Worm (Caenorhabditis elegans) whole organism, L4/young adult: Measurements from ENCODE around the gene F56D6.14.
"Not testable (repeated sequence)": the region's sequence is repeated elsewhere in the genome, so short reads cannot be mapped to it uniquely, and the experiment has no call there.

Experiments
- W03F9.2 ChIP-seq: fragments of 150-350 bp; optimal IDR thresholded peaks from 2 replicates; lab custom pipeline; 2014; ENCODE audit warnings: missing biosample characterization, missing genetic modification characterization
- dao-5 ChIP-seq: sonication (generic microtip); optimal IDR thresholded peaks from 2 replicates; lab custom pipeline; 2016; ENCODE audit warnings: missing genotype, missing genetic modification characterization, moderate library complexity, missing compliant biosample characterization
- him-1 ChIP-seq: sonication (generic microtip); optimal IDR thresholded peaks from 2 replicates; lab custom pipeline; 2016; ENCODE audit warnings: missing genotype, missing genetic modification reagents, missing genetic modification characterization, missing compliant biosample characterization

F56D6.14 gene

DNA sequence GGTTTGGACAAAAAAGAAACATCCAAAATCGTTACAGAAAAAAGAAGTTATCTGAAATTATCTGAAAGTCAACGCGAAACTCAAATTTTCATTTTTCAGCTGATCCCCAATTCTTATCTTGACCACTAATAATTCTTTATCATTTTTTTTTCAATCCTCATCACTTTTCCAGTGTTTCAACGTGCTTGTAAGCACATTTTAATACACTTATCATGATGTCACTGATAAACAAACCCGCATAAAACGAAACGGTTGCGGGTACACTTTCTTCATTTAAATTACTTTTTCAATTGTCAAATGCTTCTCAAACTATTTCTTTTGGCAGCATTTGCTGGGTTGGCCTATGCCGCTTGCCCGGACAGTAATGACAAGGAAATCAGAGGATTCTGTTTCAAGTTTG is 4.4 kb downstream of the F56D6.14 start, which contains the start of gene clec-67:
Gene clec-67 (plus strand): TSS at position 268 of the 400 bp plus-strand sequence.
- TF ChIP-seq him-1 (tag; lab: Kevin White, UChicago) (no peak), W03F9.2 (tag; lab: Kevin White, UChicago) (no peak), dao-5 (tag; lab: Kevin White, UChicago) (no peak)

DNA sequence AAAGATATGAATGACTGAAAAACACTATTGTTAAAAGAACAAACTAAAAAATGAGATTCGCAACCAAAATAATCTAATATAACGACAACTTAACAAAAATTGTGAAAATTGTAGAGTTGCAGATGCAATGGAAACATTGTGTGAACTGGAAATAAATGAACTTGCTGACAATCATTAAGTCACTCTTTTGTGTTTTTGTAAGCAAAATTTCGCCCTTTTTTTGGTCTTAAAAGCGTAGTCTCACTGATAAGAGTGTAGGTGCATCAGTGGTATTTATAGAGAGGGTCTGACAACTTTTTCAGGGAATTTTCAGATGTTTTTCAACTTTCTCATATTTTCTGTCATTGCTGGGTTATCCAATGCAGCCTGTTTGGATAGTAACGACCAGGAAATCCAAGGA is 8.6 kb downstream of the F56D6.14 start, which contains the start of gene clec-68:
Gene clec-68 (plus strand): TSS at position 301 of the 400 bp plus-strand sequence.
- TF ChIP-seq him-1 (tag; lab: Kevin White, UChicago) = no peak
- TF ChIP-seq dao-5 (tag; lab: Kevin White, UChicago) = no peak
- no peak for TF ChIP-seq W03F9.2 (tag; lab: Kevin White, UChicago)

ce11 chrIV:3932408-3932807 is 14.9 kb downstream of the F56D6.14 start, which contains the start of gene clec-70:
Gene clec-70 (plus strand): TSS chrIV:3932708.
- TF ChIP-seq him-1, W03F9.2, dao-5 (tag; lab: Kevin White, UChicago): not testable (repeated sequence)

DNA sequence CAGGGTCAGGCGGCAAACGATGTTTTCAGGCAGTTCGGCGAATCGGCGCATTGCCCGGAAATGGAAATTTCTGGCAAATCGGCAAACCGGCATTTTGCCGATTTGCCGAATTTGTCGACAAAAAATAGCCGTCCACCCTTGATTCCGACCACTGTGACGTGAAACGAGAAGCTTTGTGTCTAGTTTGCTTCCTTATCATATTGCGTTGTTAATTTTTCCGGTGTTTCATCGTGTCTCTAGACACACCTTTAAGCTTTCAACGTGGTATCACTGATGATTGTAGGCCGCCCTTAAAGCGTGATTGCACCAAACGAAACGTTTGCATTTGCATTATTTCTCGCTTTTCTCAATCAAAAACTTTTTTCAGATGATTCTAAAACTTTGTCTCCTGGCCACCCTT is 19.6 kb downstream of the F56D6.14 start, which contains the start of gene clec-71:
Gene clec-71 (plus strand): TSS at position 362 of the 400 bp plus-strand sequence.
- TF ChIP-seq him-1 (tag; lab: Kevin White, UChicago) = no peak
- TF ChIP-seq W03F9.2 (tag; lab: Kevin White, UChicago) = no peak
- TF ChIP-seq dao-5 (tag; lab: Kevin White, UChicago) = no peak

- no peak for TF ChIP-seq W03F9.2 (tag; lab: Kevin White, UChicago)
- no peak for TF ChIP-seq dao-5 (tag; lab: Kevin White, UChicago)
- TF ChIP-seq him-1 (tag; lab: Kevin White, UChicago) = no peak
Observed at ce11 chrIV:3941658-3942328, 24.3 kb downstream of the F56D6.14 start, which contains the start of gene clec-174. Gene clec-174 (minus strand): TSS chrIV:3941708.

- TF ChIP-seq dao-5 (tag; lab: Kevin White, UChicago) (no peak), him-1 (tag; lab: Kevin White, UChicago) (no peak), W03F9.2 (tag; lab: Kevin White, UChicago) (no peak)
Observed at ce11 chrIV:3943003-3943402, 25.5 kb downstream of the F56D6.14 start, which contains the start of gene Y46C8AL.11. Gene Y46C8AL.11 (plus strand): TSS chrIV:3943303.

DNA sequence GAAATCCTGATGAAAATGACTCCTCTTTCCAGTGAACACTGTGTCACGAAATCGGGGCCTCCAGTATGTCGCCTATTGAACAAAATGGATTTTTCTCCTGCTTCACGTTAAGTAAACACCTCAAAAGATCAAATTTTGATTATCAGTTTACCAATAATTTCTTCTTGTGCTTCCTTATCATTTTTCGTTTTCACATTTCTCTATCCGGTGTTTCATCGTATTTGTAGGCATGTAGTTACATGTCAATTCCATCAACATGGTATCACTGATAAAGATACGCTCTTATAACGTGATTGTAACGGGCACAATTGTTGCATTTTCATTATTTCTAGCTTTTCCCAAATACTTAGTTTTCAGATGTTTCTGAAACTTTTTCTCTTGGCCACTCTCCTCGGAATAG is 27.0 kb downstream of the F56D6.14 start, which contains the start of gene clec-72:
Gene clec-72 (plus strand): TSS at position 358 of the 400 bp plus-strand sequence.
- TF ChIP-seq W03F9.2 (tag; lab: Kevin White, UChicago) (no peak), him-1 (tag; lab: Kevin White, UChicago) (no peak), dao-5 (tag; lab: Kevin White, UChicago) (no peak)

DNA sequence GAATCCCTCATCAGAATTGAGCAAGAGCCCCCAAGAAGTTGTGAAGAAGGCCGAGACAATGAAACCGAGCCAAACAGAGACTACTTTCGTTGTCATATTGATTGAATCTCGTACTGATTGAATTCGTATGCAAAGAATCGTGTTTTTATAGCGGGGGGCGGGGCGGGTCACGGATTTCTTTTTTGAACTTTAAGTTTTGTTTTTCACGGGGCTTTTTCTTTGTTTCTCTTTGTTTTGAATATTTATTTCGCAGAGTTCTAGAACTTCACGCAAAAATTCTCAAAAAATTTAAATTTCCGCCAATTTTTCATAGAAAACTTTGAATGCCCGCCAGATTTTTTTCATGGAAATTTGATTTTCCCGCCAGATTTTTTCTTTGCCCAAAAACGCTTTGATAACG is 38.6 kb downstream of the F56D6.14 start, which contains the start of gene clec-73:
Gene clec-73 (minus strand): TSS at position 101 of the 400 bp plus-strand sequence.
- TF ChIP-seq dao-5 (tag; lab: Kevin White, UChicago) = no peak
- no peak for TF ChIP-seq W03F9.2 (tag; lab: Kevin White, UChicago)
- no peak for TF ChIP-seq him-1 (tag; lab: Kevin White, UChicago)

DNA sequence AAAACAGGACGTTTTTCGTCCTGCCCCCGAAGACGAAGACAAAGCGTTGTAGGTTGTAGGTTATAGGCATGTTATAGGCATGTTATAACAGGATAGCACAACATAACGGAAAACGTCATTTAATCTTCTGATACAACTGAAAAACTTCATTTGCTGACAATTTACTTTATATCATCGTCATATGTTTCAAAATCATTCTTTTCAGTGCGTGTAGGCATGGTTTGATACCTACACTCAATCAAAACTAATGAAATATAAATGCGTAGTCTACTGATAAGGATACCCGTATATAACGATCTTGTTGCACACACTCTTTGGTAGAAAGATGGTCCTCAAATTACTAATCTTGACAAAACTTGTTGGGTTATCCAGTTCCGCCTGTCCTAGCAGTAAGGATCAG is 39.2 kb downstream of the F56D6.14 start, which contains the start of gene clec-74:
Gene clec-74 (plus strand): TSS at position 301 of the 400 bp plus-strand sequence.
- TF ChIP-seq him-1 (tag; lab: Kevin White, UChicago) = no peak
- no peak for TF ChIP-seq dao-5 (tag; lab: Kevin White, UChicago)
- no peak for TF ChIP-seq W03F9.2 (tag; lab: Kevin White, UChicago)

DNA sequence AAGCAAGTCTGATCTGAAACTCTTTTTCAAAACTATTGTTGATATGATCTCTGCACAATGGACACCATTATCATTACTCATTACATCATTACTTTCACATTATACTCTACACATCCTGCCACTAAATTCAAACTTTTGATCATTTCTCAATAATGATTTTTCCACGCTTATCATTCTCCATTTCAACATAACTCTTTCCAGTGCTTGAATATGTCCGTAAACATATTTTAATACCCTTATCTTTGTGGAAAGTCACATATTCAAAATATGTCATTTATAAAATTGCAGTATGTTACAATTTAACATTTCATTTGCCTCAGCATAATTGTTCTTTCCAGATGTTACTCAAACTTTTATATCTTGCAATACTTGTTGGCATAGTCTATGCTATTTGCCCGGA is 42.9 kb downstream of the F56D6.14 start, which contains the start of gene clec-75:
Gene clec-75 (plus strand): TSS at position 339 of the 400 bp plus-strand sequence.
- no peak for TF ChIP-seq W03F9.2 (tag; lab: Kevin White, UChicago)
- TF ChIP-seq dao-5 (tag; lab: Kevin White, UChicago) = no peak
- no peak for TF ChIP-seq him-1 (tag; lab: Kevin White, UChicago)

- TF ChIP-seq him-1 (tag; lab: Kevin White, UChicago) (no peak), W03F9.2 (tag; lab: Kevin White, UChicago) (no peak), dao-5 (tag; lab: Kevin White, UChicago) (no peak)
Observed at ce11 chrIV:3962584-3962983, 45.1 kb downstream of the F56D6.14 start, which contains the start of gene Y46C8AM.1. Gene Y46C8AM.1 (plus strand): TSS chrIV:3962884.

ce11 chrIV:3963498-3963897 is 46.0 kb downstream of the F56D6.14 start:
- TF ChIP-seq dao-5 (tag; lab: Kevin White, UChicago) (no peak), W03F9.2 (tag; lab: Kevin White, UChicago) (no peak), him-1 (tag; lab: Kevin White, UChicago) (no peak)

ce11 chrIV:3965013-3965412 is 47.5 kb downstream of the F56D6.14 start, which contains the start of gene clec-76:
Gene clec-76 (plus strand): TSS chrIV:3965246.
- no peak for TF ChIP-seq him-1 (tag; lab: Kevin White, UChicago)
- no peak for TF ChIP-seq W03F9.2 (tag; lab: Kevin White, UChicago)
- no peak for TF ChIP-seq dao-5 (tag; lab: Kevin White, UChicago)
